Fruit fly (Drosophila melanogaster): ENCODE measurements around the gene Acp26Aa.

Acp26Aa gene

DNA sequence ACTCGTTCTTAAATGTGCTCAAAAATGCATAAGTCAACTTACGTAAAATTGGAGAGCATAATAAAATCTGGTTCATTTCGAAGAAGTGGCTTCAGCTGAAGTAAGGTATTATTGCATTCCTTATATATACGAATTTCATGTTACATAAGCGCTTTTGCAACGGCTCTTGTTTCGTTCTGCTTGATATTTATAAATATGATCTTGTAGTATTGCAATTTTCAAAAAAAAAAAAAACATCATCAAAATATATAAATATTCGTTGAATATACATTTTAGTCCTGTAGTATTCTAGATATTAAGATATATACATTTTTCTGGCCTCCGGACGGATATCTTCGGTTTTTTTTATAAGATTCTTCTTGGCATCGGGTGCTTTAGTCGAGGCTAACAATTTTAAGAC, at the start of gene Acp26Aa:
Gene Acp26Aa (minus strand): TSS at position 101 of the 400 bp plus-strand sequence.
- TF ChIP-seq CG17801 (GFP tag; optimal IDR thresholded peaks at IDR 0.05; ENCODE audit: partially characterized antibody), result no peak

dm6 chr2L:5927363-5927762, 33.7 kb upstream of the Acp26Aa start:
- TF ChIP-seq CG17801 (GFP tag; optimal IDR thresholded peaks at IDR 0.05; ENCODE audit: partially characterized antibody), result no peak

DNA sequence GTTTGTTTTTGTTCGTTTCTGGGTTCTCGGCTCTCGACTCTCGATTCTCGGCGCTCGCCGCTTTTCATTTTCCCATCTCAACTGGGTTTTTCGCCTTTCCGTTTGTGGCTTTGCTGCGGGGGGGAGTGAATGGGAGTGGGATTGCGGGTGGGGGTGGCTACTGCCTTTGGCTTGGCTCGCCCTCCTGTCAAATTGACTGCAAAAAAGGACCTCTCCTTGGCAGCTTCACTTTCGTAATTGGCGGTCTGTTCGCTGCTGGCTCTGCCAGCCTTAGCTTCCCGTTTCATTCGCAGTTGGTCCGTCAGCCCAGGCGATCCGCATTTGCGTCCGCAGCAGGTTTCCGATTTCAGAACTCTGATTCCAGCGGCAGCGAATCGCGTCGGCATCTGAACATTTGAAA, 31.9 kb upstream of the Acp26Aa start, which contains the start of gene dsf:
Gene dsf (plus strand): TSS at position 301 of the 400 bp plus-strand sequence.
- TF ChIP-seq CG17801 (GFP tag; optimal IDR thresholded peaks at IDR 0.05; ENCODE audit: partially characterized antibody), result no peak

DNA sequence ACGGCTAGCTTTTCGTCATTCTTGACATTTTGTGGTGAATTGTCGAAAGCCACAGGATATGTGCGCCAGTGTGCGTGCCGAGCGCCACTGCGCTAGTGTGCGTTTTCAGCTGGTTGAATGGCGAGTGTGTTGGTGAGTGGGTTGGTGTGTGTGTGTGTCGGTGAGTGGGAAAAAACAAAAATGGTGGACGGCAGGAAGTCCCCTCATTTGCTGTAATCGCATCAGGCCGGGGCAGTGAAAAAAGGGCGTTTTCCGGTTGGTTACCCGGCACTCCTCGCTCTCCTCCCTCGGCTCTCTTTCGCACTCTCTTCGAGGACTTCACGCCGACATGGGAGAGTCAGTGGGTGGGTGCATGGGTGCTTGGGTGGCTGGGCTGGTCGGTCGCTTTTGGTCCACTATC, 31.5 kb upstream of the Acp26Aa start:
- TF ChIP-seq CG17801 (GFP tag; optimal IDR thresholded peaks at IDR 0.05; ENCODE audit: partially characterized antibody), result no peak

- TF ChIP-seq CG17801 (GFP tag; optimal IDR thresholded peaks at IDR 0.05; ENCODE audit: partially characterized antibody), result no peak
Observed at dm6 chr2L:5923603-5924138, 30.0 kb upstream of the Acp26Aa start, which contains the start of gene CG9016. TSS of gene CG9016 (minus strand) at chr2L:5923653.

DNA sequence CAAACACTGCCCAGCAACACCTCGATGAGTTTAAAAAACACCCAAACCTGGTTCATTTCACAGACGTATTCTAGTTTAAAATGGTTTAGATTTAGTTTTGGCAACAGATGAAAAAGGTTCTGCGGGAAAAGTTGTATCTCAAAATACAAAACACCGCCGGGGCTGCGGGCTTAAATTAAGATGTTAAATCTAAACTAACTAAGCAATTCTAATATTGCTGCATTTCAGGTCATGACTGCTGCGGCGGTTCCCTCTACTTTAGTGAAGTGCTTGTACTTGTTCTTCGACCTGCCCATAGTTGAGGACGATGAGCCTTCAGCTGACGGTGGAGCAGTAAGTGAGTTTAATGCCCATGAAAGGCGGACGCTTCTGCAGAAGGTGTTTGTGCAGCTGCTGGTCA, 16.5 kb upstream of the Acp26Aa start, which contains the start of gene CG14000:
Gene CG14000 (minus strand): TSS at position 101 of the 400 bp plus-strand sequence.
- no peak for TF ChIP-seq CG17801 (GFP tag; optimal IDR thresholded peaks at IDR 0.05; ENCODE audit: partially characterized antibody)

dm6 chr2L:5906893-5907850, 13.5 kb upstream of the Acp26Aa start, which contains the start of gene bchs:
TSS of gene bchs (plus strand) at chr2L:5907169.
- TF ChIP-seq CG17801 (GFP tag; optimal IDR thresholded peaks at IDR 0.05; ENCODE audit: partially characterized antibody), result no peak

DNA sequence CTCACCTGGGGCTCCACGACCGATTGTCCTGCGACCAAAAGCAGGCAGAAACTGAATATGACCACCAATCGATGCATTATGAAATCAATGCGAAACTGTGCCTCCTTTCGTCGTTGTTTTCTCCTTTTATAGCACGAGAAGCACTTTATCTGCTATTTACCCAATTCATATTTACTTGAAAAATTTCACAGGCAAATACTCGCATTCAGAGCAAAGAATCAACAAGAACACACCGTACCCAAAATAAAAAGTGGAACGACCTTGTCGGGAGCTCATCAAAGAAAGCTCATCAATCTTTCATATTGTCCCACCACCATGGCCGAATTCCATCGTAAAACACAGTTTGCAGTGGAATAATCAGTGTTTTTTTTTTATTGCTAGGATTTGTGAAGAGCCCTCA, 10.9 kb upstream of the Acp26Aa start, which contains the start of gene CG9021:
Gene CG9021 (minus strand): TSS at position 105 of the 400 bp plus-strand sequence.
- TF ChIP-seq CG17801 (GFP tag; optimal IDR thresholded peaks at IDR 0.05; ENCODE audit: partially characterized antibody), result no peak

DNA sequence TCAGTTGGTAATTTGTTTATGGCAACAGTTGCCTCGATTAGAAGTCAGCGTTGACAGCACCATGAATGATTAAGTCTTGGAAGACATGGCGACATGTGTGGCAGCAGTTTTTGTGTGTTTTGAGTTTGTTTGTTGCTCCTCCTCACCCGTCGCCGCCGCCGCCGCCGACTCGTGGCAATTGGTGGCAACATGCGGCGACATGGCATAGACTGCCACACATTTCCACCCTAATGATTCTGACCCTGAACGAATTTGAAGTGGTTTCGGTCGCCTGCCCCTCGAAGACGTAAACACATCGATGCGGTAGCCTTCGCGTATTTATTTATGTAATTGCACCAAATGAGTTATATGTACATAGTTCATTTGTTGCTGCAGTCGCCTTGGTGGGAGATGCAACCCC, 9.2 kb upstream of the Acp26Aa start:
- TF ChIP-seq CG17801 (GFP tag; optimal IDR thresholded peaks at IDR 0.05; ENCODE audit: partially characterized antibody), result no peak

- TF ChIP-seq CG17801 (GFP tag; optimal IDR thresholded peaks at IDR 0.05; ENCODE audit: partially characterized antibody), result no peak
Observed at dm6 chr2L:5901553-5901952, 7.9 kb upstream of the Acp26Aa start.

DNA sequence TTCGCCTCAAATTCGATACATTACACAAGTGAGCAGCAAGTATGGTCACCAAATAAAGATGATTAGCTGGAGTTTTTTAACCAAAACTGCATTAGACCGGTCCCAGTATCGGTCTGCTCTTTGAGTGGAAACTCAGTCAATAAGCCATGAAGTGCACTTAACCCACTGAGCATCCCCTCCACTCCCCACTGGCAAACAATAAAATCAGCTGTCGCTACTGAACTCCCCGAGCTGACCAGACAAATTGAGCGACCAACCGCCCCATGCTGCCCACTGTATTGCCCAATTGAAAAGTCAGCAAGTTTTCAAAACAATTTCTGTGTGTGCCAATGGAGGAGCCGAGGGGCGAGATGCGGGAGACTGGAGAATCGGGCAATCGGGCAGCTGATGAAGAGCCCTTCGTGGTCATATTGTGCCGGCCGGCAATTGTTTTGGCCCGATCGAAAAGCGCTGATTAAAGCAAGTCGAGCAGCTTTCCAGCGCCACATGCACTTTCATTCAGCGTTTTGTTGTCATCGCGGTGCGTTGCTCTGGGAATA, 5.5 kb upstream of the Acp26Aa start:
- TF ChIP-seq CG17801 (GFP tag; optimal IDR thresholded peaks at IDR 0.05; ENCODE audit: partially characterized antibody), result peak; percentile 24

DNA sequence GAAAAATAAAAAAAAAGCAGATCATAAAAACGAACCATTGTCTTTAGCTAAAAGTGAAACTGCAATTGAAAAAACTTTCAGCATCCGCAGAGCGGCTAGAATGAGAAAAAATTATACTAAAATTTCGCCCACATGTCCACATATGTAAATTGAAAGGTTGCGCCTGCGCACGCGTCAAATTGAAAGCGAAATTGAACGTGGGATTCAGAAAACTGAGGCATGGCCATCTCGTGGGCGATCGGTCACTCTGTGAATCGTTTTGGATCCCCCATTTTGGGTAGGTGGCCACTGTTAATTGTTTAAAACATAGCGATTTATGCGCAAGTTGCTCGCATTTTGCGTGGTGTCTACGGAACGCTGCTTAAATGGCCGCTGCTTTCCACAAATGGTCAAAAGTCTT, 837 bp upstream of the Acp26Aa start:
- no peak for TF ChIP-seq CG17801 (GFP tag; optimal IDR thresholded peaks at IDR 0.05; ENCODE audit: partially characterized antibody)

DNA sequence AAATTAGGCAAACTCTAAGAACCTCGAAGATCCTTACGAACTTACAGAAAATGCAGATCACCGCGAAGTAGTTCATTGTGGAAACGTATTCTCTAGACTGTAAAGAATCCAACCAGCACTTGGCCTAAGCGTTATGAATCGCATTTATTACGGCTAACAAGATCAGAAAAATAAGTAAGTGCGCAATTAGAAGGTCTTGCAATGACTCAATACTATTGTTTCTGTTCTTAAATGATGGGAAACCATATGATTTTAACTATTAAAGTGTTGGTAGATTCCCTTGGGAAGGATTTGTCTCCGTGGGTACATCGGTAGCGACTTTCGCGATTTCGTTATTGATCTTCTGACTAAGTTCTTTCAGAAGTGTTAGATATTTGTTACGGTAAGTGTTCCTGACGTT, 934 bp downstream of the Acp26Aa start, which contains the start of gene Acp26Ab:
Gene Acp26Ab (minus strand): TSS at position 101 of the 400 bp plus-strand sequence.
- TF ChIP-seq CG17801 (GFP tag; optimal IDR thresholded peaks at IDR 0.05; ENCODE audit: partially characterized antibody), result no peak

DNA sequence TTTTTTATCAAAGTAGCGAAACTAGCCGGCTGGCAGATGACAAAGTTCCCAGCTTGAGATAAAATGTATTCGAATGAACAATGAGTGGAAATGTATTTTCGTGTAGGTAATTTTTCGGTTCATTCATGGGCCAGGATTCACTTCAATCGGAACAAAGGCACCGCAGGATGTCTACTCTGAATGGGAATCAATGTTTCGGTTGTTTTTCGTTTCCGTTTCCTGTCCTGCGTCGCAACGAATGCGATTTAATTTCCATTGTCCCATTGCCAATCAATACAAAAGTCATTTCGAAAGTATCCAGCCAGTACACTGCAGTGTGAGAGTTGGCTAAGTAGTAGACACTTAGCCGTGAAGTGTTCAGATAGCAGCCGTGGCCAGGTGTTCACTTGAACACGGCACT, 3.1 kb downstream of the Acp26Aa start:
- no peak for TF ChIP-seq CG17801 (GFP tag; optimal IDR thresholded peaks at IDR 0.05; ENCODE audit: partially characterized antibody)

DNA sequence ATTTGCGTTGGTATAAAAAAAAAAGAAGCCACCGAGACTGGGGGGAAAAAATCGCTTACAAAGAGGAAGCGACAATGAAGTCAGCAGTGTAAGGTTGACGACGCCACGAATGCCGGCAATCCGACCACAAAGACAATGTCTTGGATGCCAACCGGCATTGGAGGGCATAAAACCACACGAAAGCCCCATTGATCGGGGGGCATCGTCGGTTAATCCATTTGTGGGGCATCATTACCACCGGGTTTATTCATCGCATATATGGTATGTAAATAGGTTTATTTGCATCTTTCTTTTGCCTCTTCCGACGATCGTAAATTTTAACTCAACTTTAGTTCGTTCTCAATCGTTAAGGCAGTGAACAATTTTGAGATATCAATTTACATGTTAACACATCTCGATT, 6.7 kb downstream of the Acp26Aa start:
- no peak for TF ChIP-seq CG17801 (GFP tag; optimal IDR thresholded peaks at IDR 0.05; ENCODE audit: partially characterized antibody)
